Fruit fly (Drosophila melanogaster) whole organism, adult: Measurements from ENCODE around the gene NO66.

Experiments
- CG12768 ChIP-seq: fragments of 200-800 bp; sonication (Bioruptor generic); optimal IDR thresholded peaks from 2 replicates; lab custom pipeline; 2017; ENCODE audit warnings: missing biosample characterization, missing genetic modification characterization, mild to moderate bottlenecking, moderate library complexity, missing genetic modification reagents
- kay ChIP-seq: fragments of 200-800 bp; sonication (Bioruptor generic); peaks from one replicate; lab custom pipeline; 2016; ENCODE audit warnings: missing biosample characterization, missing genetic modification characterization, borderline replicate concordance

DNA sequence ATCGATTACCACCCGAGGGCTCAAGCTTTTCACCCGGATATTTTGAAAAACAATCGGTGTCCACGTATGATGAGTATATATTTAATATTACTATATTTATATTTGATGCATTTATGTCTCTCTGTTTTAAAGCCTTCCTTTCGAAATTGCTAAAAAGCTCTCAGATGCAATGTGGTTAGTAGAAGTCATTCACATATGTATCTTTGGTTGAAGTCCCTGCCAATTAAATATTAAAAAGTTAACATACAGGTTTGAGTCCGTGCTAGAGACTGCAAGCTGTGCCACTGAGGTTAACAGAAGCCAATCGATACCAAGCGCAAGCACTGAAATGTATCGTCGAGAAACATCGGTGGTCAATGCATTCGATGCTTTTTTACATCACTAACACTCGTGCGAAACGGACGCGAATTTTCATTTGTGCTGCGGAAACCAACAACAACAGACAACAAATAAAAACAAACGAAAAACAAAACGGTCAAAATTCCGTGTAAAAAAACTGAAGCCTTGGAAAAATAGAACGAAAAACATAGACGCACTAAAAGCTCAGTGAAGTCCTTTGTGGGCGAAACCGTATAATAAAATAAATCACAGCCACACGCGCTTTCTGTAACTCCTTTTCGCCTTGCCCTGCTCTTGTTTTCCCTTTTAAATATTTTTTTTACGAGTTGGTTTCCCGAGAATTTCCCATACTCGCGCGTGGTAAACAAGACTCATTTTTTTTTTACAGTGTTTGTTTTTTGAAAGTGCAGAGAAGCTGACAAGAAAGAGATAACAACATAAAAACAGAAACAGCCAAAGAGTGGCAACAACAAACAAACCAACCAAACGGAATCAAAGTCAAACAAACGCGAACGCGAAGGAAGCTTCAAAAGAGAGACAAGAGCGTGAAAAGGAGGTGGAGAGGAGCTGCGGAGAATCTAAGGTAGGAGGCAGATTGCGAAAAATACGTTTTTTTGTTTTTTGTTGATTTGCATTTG, 3.3 kb downstream of the NO66 start, which contains the start of gene norpA:
- TF ChIP-seq CG12768 (GFP tag; lab: Kevin White, UChicago): no peak
- no peak for TF ChIP-seq kay (GFP tag; lab: Kevin White, UChicago)
